Fruit fly (Drosophila melanogaster) whole organism, embryonic: ENCODE measurements around the gene eIF3l.
A peak's percentile ranks its signal among the peaks of the same experiment; 100 is the strongest.

Experiments
- ATbp ChIP-seq: fragments of 200-800 bp; sonication (Bioruptor generic); optimal IDR thresholded peaks from 2 replicates; lab custom pipeline; 2017; ENCODE audit warnings: missing biosample characterization, mild to moderate bottlenecking, missing genetic modification characterization, missing genetic modification reagents
- Atf6 ChIP-seq: fragments of 200-800 bp; sonication (Bioruptor generic); IDR thresholded peaks from 2 replicates; pipeline ENCODE4 v1.3.6; 2022; ENCODE audit warnings: missing biosample characterization, missing genetic modification characterization
- B-H2 ChIP-seq: fragments of 200-800 bp; sonication (Bioruptor generic); optimal IDR thresholded peaks from 2 replicates; lab custom pipeline; 2018; ENCODE audit warnings: missing biosample characterization, mild to moderate bottlenecking, missing genetic modification characterization
- Bdp1 ChIP-seq: fragments of 200-800 bp; sonication (Bioruptor generic); optimal IDR thresholded peaks from 3 replicates; lab custom pipeline; 2016; ENCODE audit warnings: missing biosample characterization, missing genetic modification characterization
- CG11247 ChIP-seq: fragments of 200-800 bp; sonication (Bioruptor generic); IDR thresholded peaks from 2 replicates; pipeline ENCODE4 v1.3.6; 2022; ENCODE audit warnings: missing biosample characterization, missing genetic modification characterization
- CG12104 ChIP-seq: fragments of 200-800 bp; sonication (Bioruptor generic); optimal IDR thresholded peaks from 3 replicates; lab custom pipeline; 2016; ENCODE audit warnings: missing biosample characterization, missing genetic modification characterization
- CG12942 ChIP-seq: fragments of 200-800 bp; sonication (Bioruptor generic); optimal IDR thresholded peaks from 3 replicates; lab custom pipeline; 2016; ENCODE audit warnings: missing biosample characterization, missing genetic modification characterization
- CG13424 ChIP-seq: fragments of 200-800 bp; sonication (Bioruptor generic); optimal IDR thresholded peaks from 2 replicates; lab custom pipeline; 2019; ENCODE audit warnings: missing biosample characterization, mild to moderate bottlenecking, missing genetic modification characterization, moderate library complexity
- CG15696 ChIP-seq: fragments of 200-800 bp; sonication (Bioruptor generic); optimal IDR thresholded peaks from 2 replicates; lab custom pipeline; 2019; ENCODE audit warnings: missing biosample characterization, mild to moderate bottlenecking, missing genetic modification characterization, moderate library complexity
- CG31365 ChIP-seq: fragments of 200-800 bp; sonication (Bioruptor generic); optimal IDR thresholded peaks from 2 replicates; lab custom pipeline; 2018; ENCODE audit warnings: missing biosample characterization, mild to moderate bottlenecking, missing genetic modification characterization
- CG3163 ChIP-seq: fragments of 200-800 bp; sonication (Bioruptor generic); optimal IDR thresholded peaks from 3 replicates; lab custom pipeline; 2016; ENCODE audit warnings: missing biosample characterization, missing genetic modification characterization
- CG32532 ChIP-seq: fragments of 200-800 bp; sonication (Bioruptor generic); IDR thresholded peaks from 2 replicates; pipeline ENCODE4 v1.3.6; 2022; ENCODE audit warnings: missing biosample characterization, missing genetic modification characterization
- CG42726 ChIP-seq: fragments of 200-800 bp; sonication (Bioruptor generic); IDR thresholded peaks from 2 replicates; pipeline ENCODE4 v1.3.6; 2022; ENCODE audit warnings: missing biosample characterization, missing genetic modification characterization; ENCODE audit not compliant: partially characterized antibody
- CG6765 ChIP-seq: fragments of 200-800 bp; sonication (Bioruptor generic); optimal IDR thresholded peaks from 3 replicates; lab custom pipeline; 2017; ENCODE audit warnings: missing biosample characterization, mild to moderate bottlenecking, missing genetic modification characterization
- CG6813 ChIP-seq: fragments of 200-800 bp; sonication (Bioruptor generic); optimal IDR thresholded peaks from 2 replicates; lab custom pipeline; 2017; ENCODE audit warnings: missing biosample characterization, missing genetic modification characterization, mild to moderate bottlenecking, moderate library complexity, missing genetic modification reagents
- CG7556 ChIP-seq: fragments of 200-800 bp; sonication (Bioruptor generic); optimal IDR thresholded peaks from 2 replicates; lab custom pipeline; 2017; ENCODE audit warnings: missing biosample characterization, mild to moderate bottlenecking, missing genetic modification characterization
- CG7963 ChIP-seq: fragments of 200-800 bp; sonication (Bioruptor generic); IDR thresholded peaks from 3 replicates; pipeline ENCODE4 v1.3.6; 2022; ENCODE audit warnings: missing biosample characterization, missing genetic modification characterization; ENCODE audit not compliant: partially characterized antibody
- CG7987 ChIP-seq: fragments of 200-800 bp; sonication (Bioruptor generic); optimal IDR thresholded peaks from 2 replicates; lab custom pipeline; 2018; ENCODE audit warnings: missing biosample characterization, mild to moderate bottlenecking, missing genetic modification characterization, moderate library complexity
- CG8281 ChIP-seq: fragments of 200-800 bp; sonication (Bioruptor generic); optimal IDR thresholded peaks from 2 replicates; lab custom pipeline; 2018; ENCODE audit warnings: missing biosample characterization, mild to moderate bottlenecking, missing genetic modification characterization, moderate library complexity
- CG8359 ChIP-seq: fragments of 200-800 bp; sonication (Bioruptor generic); optimal IDR thresholded peaks from 2 replicates; lab custom pipeline; 2017; ENCODE audit warnings: missing biosample characterization, mild to moderate bottlenecking, missing genetic modification characterization, borderline replicate concordance
- Dbx ChIP-seq: fragments of 200-800 bp; sonication (Bioruptor generic); IDR thresholded peaks from 3 replicates; pipeline ENCODE4 v1.3.6; 2022; ENCODE audit warnings: missing biosample characterization, missing genetic modification characterization
- Dek ChIP-seq: fragments of 200-800 bp; sonication (Bioruptor generic); optimal IDR thresholded peaks from 3 replicates; lab custom pipeline; 2019; ENCODE audit warnings: missing biosample characterization, mild to moderate bottlenecking, missing genetic modification characterization, moderate library complexity
- Doc2 ChIP-seq: fragments of 200-800 bp; sonication (Bioruptor generic); IDR thresholded peaks from 2 replicates; pipeline ENCODE4 v1.3.6; 2022; ENCODE audit warnings: missing biosample characterization, missing genetic modification characterization
- Dp ChIP-seq: fragments of 200-800 bp; sonication (Bioruptor generic); optimal IDR thresholded peaks from 2 replicates; lab custom pipeline; 2018; ENCODE audit warnings: missing biosample characterization, mild to moderate bottlenecking, missing genetic modification characterization, moderate library complexity
- Dref ChIP-seq: fragments of 200-800 bp; sonication (Bioruptor generic); IDR thresholded peaks from 2 replicates; pipeline ENCODE4 v1.3.6; 2022; ENCODE audit warnings: missing biosample characterization, missing genetic modification characterization
- E2f2 ChIP-seq: fragments of 200-800 bp; sonication (Bioruptor generic); IDR thresholded peaks from 2 replicates; pipeline ENCODE4 v1.3.6; 2022; ENCODE audit warnings: missing biosample characterization, missing genetic modification characterization
- ERR ChIP-seq: fragments of 200-800 bp; sonication (Bioruptor generic); optimal IDR thresholded peaks from 2 replicates; lab custom pipeline; 2016; ENCODE audit warnings: missing biosample characterization, missing genetic modification characterization
- Fer2 ChIP-seq: fragments of 200-800 bp; sonication (Bioruptor generic); optimal IDR thresholded peaks from 2 replicates; lab custom pipeline; 2018; ENCODE audit warnings: missing biosample characterization, mild to moderate bottlenecking, missing genetic modification characterization, moderate library complexity
- Meics ChIP-seq: fragments of 200-800 bp; sonication (Bioruptor generic); optimal IDR thresholded peaks from 2 replicates; lab custom pipeline; 2017; ENCODE audit warnings: missing biosample characterization, mild to moderate bottlenecking, missing genetic modification characterization
- Oaz ChIP-seq: fragments of 200-800 bp; sonication (Bioruptor generic); IDR thresholded peaks from 2 replicates; pipeline ENCODE4 v1.3.6; 2022; ENCODE audit warnings: missing biosample characterization, missing genetic modification characterization
- Poxn ChIP-seq: fragments of 200-800 bp; sonication (Bioruptor generic); IDR thresholded peaks from 2 replicates; pipeline ENCODE4 v1.3.6; 2022; ENCODE audit warnings: missing biosample characterization, missing genetic modification characterization
- Rx ChIP-seq: fragments of 200-800 bp; sonication (Bioruptor generic); IDR thresholded peaks from 2 replicates; pipeline ENCODE4 v1.3.6; 2022; ENCODE audit warnings: missing biosample characterization, missing genetic modification characterization
- Ssrp ChIP-seq: fragments of 200-800 bp; sonication (Bioruptor generic); optimal IDR thresholded peaks from 2 replicates; lab custom pipeline; 2018; ENCODE audit warnings: missing biosample characterization, mild to moderate bottlenecking, missing genetic modification characterization, moderate library complexity
- chn ChIP-seq: fragments of 200-800 bp; sonication (Bioruptor generic); optimal IDR thresholded peaks from 2 replicates; lab custom pipeline; 2016; ENCODE audit warnings: missing biosample characterization, missing genetic modification characterization
- dm ChIP-seq: fragments of 200-800 bp; sonication (Bioruptor generic); optimal IDR thresholded peaks from 3 replicates; lab custom pipeline; 2016; ENCODE audit warnings: missing biosample characterization, missing genetic modification characterization
- gce ChIP-seq: fragments of 200-800 bp; sonication (Bioruptor generic); IDR thresholded peaks from 3 replicates; pipeline ENCODE4 v1.3.6; 2022; ENCODE audit warnings: missing biosample characterization, missing genetic modification characterization
- kah ChIP-seq: fragments of 200-800 bp; sonication (Bioruptor generic); optimal IDR thresholded peaks from 2 replicates; lab custom pipeline; 2018; ENCODE audit warnings: missing biosample characterization, mild to moderate bottlenecking, missing genetic modification characterization
- nom ChIP-seq: fragments of 200-800 bp; sonication (Bioruptor generic); optimal IDR thresholded peaks from 2 replicates; lab custom pipeline; 2017; ENCODE audit warnings: missing biosample characterization, missing genetic modification characterization, mild to moderate bottlenecking, moderate library complexity, missing genetic modification reagents
- pfk ChIP-seq: fragments of 200-800 bp; sonication (Bioruptor generic); optimal IDR thresholded peaks from 2 replicates; lab custom pipeline; 2018; ENCODE audit warnings: missing biosample characterization, mild to moderate bottlenecking, missing genetic modification characterization, moderate library complexity
- pzg ChIP-seq: fragments of 200-800 bp; sonication (Bioruptor generic); optimal IDR thresholded peaks from 3 replicates; lab custom pipeline; 2018; ENCODE audit warnings: missing biosample characterization, mild to moderate bottlenecking, missing genetic modification characterization, moderate library complexity
- schlank ChIP-seq: fragments of 200-800 bp; sonication (Bioruptor generic); optimal IDR thresholded peaks from 2 replicates; lab custom pipeline; 2018; ENCODE audit warnings: missing biosample characterization, mild to moderate bottlenecking, missing genetic modification characterization
- sim ChIP-seq: fragments of 200-800 bp; sonication (Bioruptor generic); IDR thresholded peaks from 2 replicates; pipeline ENCODE4 v1.3.6; 2022; ENCODE audit warnings: missing biosample characterization, missing genetic modification characterization
- tgo ChIP-seq: fragments of 200-800 bp; sonication (Bioruptor generic); IDR thresholded peaks from 3 replicates; pipeline ENCODE4 v1.3.6; 2022; ENCODE audit warnings: missing biosample characterization, missing genetic modification characterization
- tna ChIP-seq: fragments of 200-800 bp; sonication (Bioruptor generic); IDR thresholded peaks from 2 replicates; pipeline ENCODE4 v1.3.6; 2022; ENCODE audit warnings: missing biosample characterization, missing genetic modification characterization; ENCODE audit not compliant: partially characterized antibody
- vnd ChIP-seq: fragments of 200-800 bp; sonication (Bioruptor generic); IDR thresholded peaks from 3 replicates; pipeline ENCODE4 v1.3.6; 2022; ENCODE audit warnings: missing biosample characterization, missing genetic modification characterization; ENCODE audit not compliant: partially characterized antibody
- wek ChIP-seq: fragments of 200-800 bp; sonication (Bioruptor generic); optimal IDR thresholded peaks from 3 replicates; lab custom pipeline; 2018; ENCODE audit warnings: missing biosample characterization, mild to moderate bottlenecking, missing genetic modification characterization, moderate library complexity
- wor ChIP-seq: fragments of 200-800 bp; sonication (Bioruptor generic); IDR thresholded peaks from 2 replicates; pipeline ENCODE4 v1.3.6; 2022; ENCODE audit warnings: missing biosample characterization, missing genetic modification characterization
- zf30C ChIP-seq: fragments of 200-800 bp; sonication (Bioruptor generic); optimal IDR thresholded peaks from 3 replicates; lab custom pipeline; 2018; ENCODE audit warnings: missing biosample characterization, mild to moderate bottlenecking, missing genetic modification characterization

The eIF3l gene

DNA sequence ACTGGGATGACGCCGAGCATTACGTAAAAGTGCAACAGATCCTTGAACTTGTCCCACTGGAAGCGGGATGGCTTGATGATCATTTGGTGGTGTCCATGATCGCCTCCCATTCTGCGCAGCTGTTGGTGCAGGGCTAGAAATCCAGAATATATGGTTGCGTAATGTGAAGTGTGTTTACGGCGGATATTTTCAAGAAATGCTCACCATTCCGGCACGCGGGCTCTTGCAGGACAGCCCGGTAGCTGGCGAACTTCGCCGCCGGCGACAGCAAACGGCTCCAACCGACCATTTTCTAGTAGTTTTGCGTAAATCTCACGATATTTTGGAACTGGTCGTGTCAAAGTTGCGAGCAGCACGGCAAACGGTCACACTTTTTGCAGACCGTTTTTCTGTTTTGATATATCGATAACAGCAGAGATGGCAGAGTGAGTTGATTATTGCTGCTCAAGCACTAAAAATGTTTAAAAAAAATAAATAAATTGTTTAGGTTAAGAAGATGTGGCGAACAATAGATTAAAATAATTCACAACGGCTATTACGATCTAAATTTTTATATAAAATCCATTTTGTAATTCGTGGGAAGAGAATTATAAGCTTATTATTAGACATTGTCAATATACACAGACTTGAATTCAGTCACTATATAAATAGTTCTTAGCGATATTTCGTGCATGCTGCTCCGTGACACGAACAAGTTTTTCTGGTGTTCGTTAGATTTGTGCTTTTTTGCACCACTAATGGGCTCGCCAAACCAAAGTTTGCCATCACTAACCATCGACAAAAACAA, 7.6 kb downstream of the eIF3l start, which contains the start of the genes ND-SGDH and RhoGAP68F (continued):
- TF ChIP-seq wor (peak; percentile 33; the same call in 1 of the 2 replicates), pzg (GFP tag; lab: Kevin White, UChicago) (peak; percentile 57), CG32532 (0 out of 2 replicates have a peak, but pooled peaks have one; percentile 76), tgo (peak; percentile 74), dm (peak; percentile 58), Meics (GFP tag; lab: Kevin White, UChicago) (peak; percentile 66), kah (GFP tag; lab: Kevin White, UChicago) (no peak), Ssrp (peak; percentile 70), Doc2 (GFP tag; lab: Robert Waterston, UW) (no peak), CG15696 (tag; lab: Kevin White, UChicago) (peak; percentile 77), CG8359 (no peak), gce (GFP tag; lab: Robert Waterston, UW) (no peak), Rx (GFP tag; lab: Robert Waterston, UW) (no peak; the same call in 1 of the 2 replicates), schlank (tag; lab: Kevin White, UChicago) (no peak), Fer2 (tag; lab: Kevin White, UChicago) (peak; percentile 69), E2f2 (GFP tag; lab: Robert Waterston, UW) (no peak), CG6765 (no peak), CG12104 (GFP tag; lab: Kevin White, UChicago) (peak; percentile 69), CG7963 (GFP tag; lab: Robert Waterston, UW) (peak; percentile 70), wek (no peak), Dp (GFP tag; lab: Kevin White, UChicago) (peak; percentile 8), Bdp1 (GFP tag; lab: Kevin White, UChicago) (peak; percentile 7), zf30C (GFP tag; lab: Kevin White, UChicago) (no peak), tna (GFP tag; lab: Robert Waterston, UW) (peak; percentile 77), chn (GFP tag; lab: Kevin White, UChicago) (peak; percentile 71), CG13424 (peak; percentile 81), nom (GFP tag; lab: Kevin White, UChicago) (no peak), CG6813 (GFP tag; lab: Kevin White, UChicago) (no peak), CG11247 (GFP tag; lab: Robert Waterston, UW) (peak; percentile 54), Atf6 (GFP tag; lab: Robert Waterston, UW) (peak; percentile 37; the same call in 1 of the 2 replicates), Dek (tag; lab: Kevin White, UChicago) (peak; percentile 67), CG7987 (no peak), CG42726 (peak; percentile 81), sim (GFP tag; lab: Robert Waterston, UW) (no peak), CG8281 (peak; percentile 2), ATbp (GFP tag; lab: Kevin White, UChicago) (no peak), CG12942 (GFP tag; lab: Kevin White, UChicago) (peak; percentile 73), CG3163 (no peak), CG31365 (tag; lab: Kevin White, UChicago) (no peak), Dbx (peak; percentile 83), Dref (GFP tag; lab: Robert Waterston, UW) (peak; percentile 64), Oaz (GFP tag; lab: Robert Waterston, UW) (peak; percentile 52; the same call in 1 of the 2 replicates), Poxn (GFP tag; lab: Robert Waterston, UW) (peak; percentile 64; the same call in 1 of the 2 replicates), vnd (GFP tag; lab: Robert Waterston, UW) (peak; percentile 99), CG7556 (peak; percentile 74), ERR (GFP tag; lab: Kevin White, UChicago) (no peak), B-H2 (peak; percentile 77), pfk (no peak)
